Fruit fly (Drosophila melanogaster) whole organism, adult: Measurements from ENCODE around the gene CG6912.

Experiments
- CG11617 ChIP-seq: fragments of 200-800 bp; sonication (Bioruptor generic); optimal IDR thresholded peaks from 2 replicates; lab custom pipeline; 2017; ENCODE audit warnings: mild to moderate bottlenecking, missing biosample characterization, missing genetic modification reagents, missing genetic modification characterization
- CG12768 ChIP-seq: fragments of 200-800 bp; sonication (Bioruptor generic); optimal IDR thresholded peaks from 2 replicates; lab custom pipeline; 2017; ENCODE audit warnings: missing biosample characterization, missing genetic modification characterization, mild to moderate bottlenecking, moderate library complexity, missing genetic modification reagents
- CG14711 ChIP-seq: fragments of 200-800 bp; sonication (Bioruptor generic); optimal IDR thresholded peaks from 2 replicates; lab custom pipeline; 2018; ENCODE audit warnings: missing biosample characterization, mild to moderate bottlenecking, missing genetic modification characterization, moderate library complexity
- CG1620 ChIP-seq: fragments of 200-800 bp; sonication (Bioruptor generic); optimal IDR thresholded peaks from 2 replicates; lab custom pipeline; 2016; ENCODE audit warnings: missing biosample characterization, missing genetic modification characterization
- CG33017 ChIP-seq: fragments of 200-800 bp; sonication (Bioruptor generic); optimal IDR thresholded peaks from 2 replicates; lab custom pipeline; 2018; ENCODE audit warnings: missing biosample characterization, mild to moderate bottlenecking, missing genetic modification characterization, moderate library complexity
- CG5204 ChIP-seq: fragments of 200-800 bp; sonication (Bioruptor generic); optimal IDR thresholded peaks from 2 replicates; lab custom pipeline; 2016; ENCODE audit warnings: missing biosample characterization, missing genetic modification characterization
- CG7045 ChIP-seq: fragments of 200-800 bp; sonication (Bioruptor generic); optimal IDR thresholded peaks from 2 replicates; lab custom pipeline; 2017; ENCODE audit warnings: missing biosample characterization, mild to moderate bottlenecking, missing genetic modification characterization
- CG7101 ChIP-seq: fragments of 200-800 bp; sonication (Bioruptor generic); optimal IDR thresholded peaks from 2 replicates; lab custom pipeline; 2018; ENCODE audit warnings: missing biosample characterization, mild to moderate bottlenecking, missing genetic modification characterization, moderate library complexity
- Clk ChIP-seq: fragments of 200-800 bp; sonication (Bioruptor generic); optimal IDR thresholded peaks from 2 replicates; lab custom pipeline; 2017; ENCODE audit warnings: missing biosample characterization, missing genetic modification characterization
- Crg-1 ChIP-seq: fragments of 200-800 bp; sonication (Bioruptor generic); optimal IDR thresholded peaks from 2 replicates; lab custom pipeline; 2016; ENCODE audit warnings: missing biosample characterization, missing genetic modification characterization
- Hr96 ChIP-seq: fragments of 200-800 bp; sonication (Bioruptor generic); optimal IDR thresholded peaks from 2 replicates; lab custom pipeline; 2016; ENCODE audit warnings: missing biosample characterization, missing genetic modification characterization
- Mnt ChIP-seq: fragments of 200-800 bp; sonication (Bioruptor generic); optimal IDR thresholded peaks from 2 replicates; lab custom pipeline; 2016; ENCODE audit warnings: missing biosample characterization, mild to moderate bottlenecking, missing genetic modification characterization
- bab1 ChIP-seq: fragments of 200-800 bp; sonication (Bioruptor generic); optimal IDR thresholded peaks from 3 replicates; lab custom pipeline; 2019; ENCODE audit warnings: missing biosample characterization, mild to moderate bottlenecking, missing genetic modification characterization, moderate library complexity
- cic ChIP-seq: fragments of 200-800 bp; sonication (Bioruptor generic); optimal IDR thresholded peaks from 2 replicates; lab custom pipeline; 2017; ENCODE audit warnings: missing biosample characterization, mild to moderate bottlenecking, missing genetic modification characterization, moderate library complexity
- cnc ChIP-seq, 2 experiments: fragments of >200 bp; optimal IDR thresholded peaks; 2 replicates each; lab custom pipeline; 2017
- kay ChIP-seq: fragments of 200-800 bp; sonication (Bioruptor generic); peaks from one replicate; lab custom pipeline; 2016; ENCODE audit warnings: missing biosample characterization, missing genetic modification characterization, borderline replicate concordance
- ovo ChIP-seq: fragments of 200-800 bp; sonication (Bioruptor generic); optimal IDR thresholded peaks from 2 replicates; lab custom pipeline; 2016; ENCODE audit warnings: missing biosample characterization, missing genetic modification characterization
- pad ChIP-seq: fragments of 200-800 bp; sonication (Bioruptor generic); optimal IDR thresholded peaks from 3 replicates; lab custom pipeline; 2017; ENCODE audit warnings: missing biosample characterization, missing genetic modification characterization, mild to moderate bottlenecking, moderate library complexity, missing genetic modification reagents
- tj ChIP-seq: fragments of 200-800 bp; sonication (Bioruptor generic); optimal IDR thresholded peaks from 3 replicates; lab custom pipeline; 2017; ENCODE audit warnings: missing biosample characterization, mild to moderate bottlenecking, missing genetic modification characterization, moderate library complexity
- toe ChIP-seq: fragments of 200-800 bp; sonication (Bioruptor generic); optimal IDR thresholded peaks from 2 replicates; lab custom pipeline; 2016; ENCODE audit warnings: missing biosample characterization, missing genetic modification characterization

CG6912 gene

DNA sequence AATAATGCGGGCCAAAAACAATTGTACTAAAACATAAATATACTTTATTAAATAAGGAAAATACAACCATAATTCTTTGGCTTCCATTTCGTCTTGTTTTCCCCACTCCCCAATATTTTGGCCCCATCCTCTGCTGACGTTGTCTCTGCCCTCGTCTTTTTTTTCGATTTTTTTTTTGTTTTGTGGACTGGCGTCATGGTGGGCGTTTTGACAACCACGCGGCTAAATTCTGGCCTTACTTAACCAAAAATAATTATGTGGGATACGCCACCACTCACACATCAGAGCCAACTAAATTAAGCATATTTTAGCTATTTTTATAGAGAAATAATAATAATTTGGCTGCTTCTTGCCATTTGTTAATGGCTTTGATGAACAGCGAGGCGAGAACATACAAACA lies 12.2 kb downstream of the CG6912 start:
- TF ChIP-seq CG7045 (GFP tag; lab: Kevin White, UChicago), result no peak
- no peak for TF ChIP-seq CG7101 (tag; lab: Kevin White, UChicago)
- TF ChIP-seq CG12768, result no peak
- no peak for TF ChIP-seq Crg-1 (GFP tag; lab: Kevin White, UChicago)
- TF ChIP-seq CG1620 (GFP tag; lab: Kevin White, UChicago), result no peak
- no peak for TF ChIP-seq pad (GFP tag; lab: Kevin White, UChicago)
- no peak for TF ChIP-seq Clk (GFP tag; lab: Kevin White, UChicago)
- TF ChIP-seq CG14711, result no peak
- TF ChIP-seq kay (GFP tag; lab: Kevin White, UChicago), result no peak
- TF ChIP-seq cnc (optimal IDR thresholded peaks at IDR 0.05; lab: Kevin White, UChicago), result no peak
- TF ChIP-seq ovo (GFP tag; lab: Kevin White, UChicago), result no peak
- TF ChIP-seq bab1 (GFP tag; lab: Kevin White, UChicago), result no peak
- TF ChIP-seq tj, result no peak
- no peak for TF ChIP-seq CG11617
- TF ChIP-seq CG33017 (tag; lab: Kevin White, UChicago), result no peak
- no peak for TF ChIP-seq Mnt (GFP tag; lab: Kevin White, UChicago)
- no peak for TF ChIP-seq CG5204 (GFP tag; lab: Kevin White, UChicago)

DNA sequence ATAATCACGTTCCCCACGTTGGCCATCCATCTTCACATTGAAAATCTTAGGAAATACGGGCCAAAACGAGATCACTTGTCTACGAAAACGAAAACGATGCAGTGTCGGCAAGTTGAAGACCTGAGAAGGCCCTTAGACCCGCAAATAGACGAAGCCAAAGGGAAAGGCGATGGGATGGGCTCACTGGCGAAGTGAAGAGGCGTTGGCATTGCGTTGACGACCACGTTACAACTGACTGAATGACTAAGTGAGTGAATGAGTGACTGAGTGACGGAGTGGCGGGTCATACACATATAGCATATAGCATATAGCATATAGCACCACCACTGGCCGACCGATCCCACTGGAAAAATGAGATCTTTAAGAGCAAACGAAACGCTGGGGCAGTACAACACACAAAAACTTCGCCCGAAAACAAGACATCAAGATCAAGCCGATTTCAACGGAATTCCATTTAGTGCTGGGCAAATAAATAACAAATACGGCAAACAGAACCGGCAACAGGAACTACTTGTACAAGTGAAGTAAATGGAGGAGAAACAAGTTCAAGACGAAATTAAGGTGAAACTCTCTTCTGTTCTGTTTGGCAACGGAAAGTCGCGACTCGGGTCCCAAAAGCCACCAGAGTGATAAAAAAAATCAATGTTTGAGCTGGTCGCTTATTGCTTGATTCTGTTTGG lies 13.6 kb downstream of the CG6912 start:
- TF ChIP-seq Hr96 (GFP tag; lab: Kevin White, UChicago) (no peak), CG7045 (GFP tag; lab: Kevin White, UChicago) (no peak), CG12768 (no peak), Crg-1 (GFP tag; lab: Kevin White, UChicago) (no peak), cnc (optimal IDR thresholded peaks at IDR 0.05; lab: Kevin White, UChicago) (no peak), kay (GFP tag; lab: Kevin White, UChicago) (no peak), CG7101 (tag; lab: Kevin White, UChicago) (no peak), cic (GFP tag; lab: Kevin White, UChicago) (no peak), CG5204 (GFP tag; lab: Kevin White, UChicago) (no peak), Mnt (GFP tag; lab: Kevin White, UChicago) (no peak), pad (GFP tag; lab: Kevin White, UChicago) (no peak), CG11617 (no peak)

DNA sequence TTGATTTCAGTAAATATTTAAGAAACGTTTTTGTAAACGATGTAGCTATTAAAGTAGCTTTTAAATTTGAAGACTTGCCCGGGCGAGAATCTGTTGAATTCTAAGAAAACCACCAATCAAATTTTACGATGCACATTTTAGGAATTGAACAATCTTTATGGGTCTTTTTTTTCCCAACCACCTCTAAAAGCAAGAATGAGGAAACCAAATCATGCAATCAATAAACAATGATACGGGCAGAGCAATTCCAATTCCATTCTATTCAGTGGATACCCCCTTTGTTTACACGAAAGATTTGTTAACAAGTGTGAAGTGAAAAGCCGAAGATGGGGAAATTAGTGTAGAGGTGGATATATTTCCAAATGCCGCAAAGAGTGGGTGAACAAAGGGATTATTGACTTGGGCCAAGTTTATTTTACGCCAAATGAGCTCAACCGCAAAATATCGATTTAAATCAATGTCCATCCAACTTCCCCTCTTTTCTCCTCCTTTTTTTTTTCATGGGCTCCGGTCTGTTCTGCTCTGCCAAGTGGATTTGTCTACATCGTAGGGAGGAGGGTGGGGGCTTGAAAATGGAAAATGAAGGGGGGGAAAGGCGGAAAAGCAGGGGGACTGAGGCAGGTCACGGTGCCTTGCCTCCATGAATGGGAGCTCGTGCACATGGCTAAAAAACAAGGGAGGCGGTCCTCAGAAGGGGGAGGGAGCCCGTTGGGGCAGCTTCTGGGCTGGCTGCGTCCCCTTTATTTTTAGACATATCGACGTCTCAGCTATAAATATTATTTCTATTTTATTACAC lies 15.0 kb downstream of the CG6912 start:
- TF ChIP-seq Crg-1 (GFP tag; lab: Kevin White, UChicago), result no peak
- TF ChIP-seq CG11617, result no peak
- TF ChIP-seq cnc (optimal IDR thresholded peaks at IDR 0.05; lab: Kevin White, UChicago), result no peak
- TF ChIP-seq kay (GFP tag; lab: Kevin White, UChicago), result no peak
- no peak for TF ChIP-seq pad (GFP tag; lab: Kevin White, UChicago)
- no peak for TF ChIP-seq Hr96 (GFP tag; lab: Kevin White, UChicago)
- TF ChIP-seq Mnt (GFP tag; lab: Kevin White, UChicago), result no peak
- no peak for TF ChIP-seq cic (GFP tag; lab: Kevin White, UChicago)
- TF ChIP-seq CG7101 (tag; lab: Kevin White, UChicago), result no peak
- TF ChIP-seq CG14711, result no peak
- TF ChIP-seq CG5204 (GFP tag; lab: Kevin White, UChicago), result no peak
- no peak for TF ChIP-seq CG1620 (GFP tag; lab: Kevin White, UChicago)
- no peak for TF ChIP-seq ovo (GFP tag; lab: Kevin White, UChicago)
- TF ChIP-seq tj, result no peak
- TF ChIP-seq Clk (GFP tag; lab: Kevin White, UChicago), result no peak
- TF ChIP-seq CG12768, result no peak

DNA sequence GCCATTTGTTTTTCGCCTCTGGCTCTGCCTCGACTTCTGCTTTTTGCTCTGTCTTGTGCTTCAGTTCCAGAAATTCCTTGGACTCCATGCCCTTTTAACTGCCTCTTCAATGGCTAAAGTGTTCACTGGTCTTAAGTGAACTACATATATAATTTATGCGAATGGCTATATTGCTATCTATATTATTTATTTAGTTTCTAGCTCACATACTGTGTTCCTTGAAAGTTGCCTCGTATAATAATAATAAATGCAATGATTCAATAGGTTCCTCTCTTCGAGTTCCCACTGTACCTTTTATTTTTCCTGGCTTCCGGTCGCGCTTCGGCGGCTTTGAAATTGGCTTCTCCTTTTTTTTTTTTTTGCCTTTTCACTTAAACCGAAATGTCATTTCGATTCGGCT lies 17.1 kb downstream of the CG6912 start:
- TF ChIP-seq cic (GFP tag; lab: Kevin White, UChicago) (no peak), kay (GFP tag; lab: Kevin White, UChicago) (no peak), ovo (GFP tag; lab: Kevin White, UChicago) (no peak), bab1 (GFP tag; lab: Kevin White, UChicago) (no peak), CG11617 (no peak), Crg-1 (GFP tag; lab: Kevin White, UChicago) (no peak), pad (GFP tag; lab: Kevin White, UChicago) (no peak), Clk (GFP tag; lab: Kevin White, UChicago) (no peak), toe (GFP tag; lab: Kevin White, UChicago) (no peak), cnc (optimal IDR thresholded peaks at IDR 0.05; lab: Kevin White, UChicago) (no peak), tj (no peak), Hr96 (GFP tag; lab: Kevin White, UChicago) (no peak), CG7101 (tag; lab: Kevin White, UChicago) (no peak), CG7045 (GFP tag; lab: Kevin White, UChicago) (no peak), CG33017 (tag; lab: Kevin White, UChicago) (no peak), CG14711 (no peak), CG5204 (GFP tag; lab: Kevin White, UChicago) (no peak), Mnt (GFP tag; lab: Kevin White, UChicago) (no peak), CG1620 (GFP tag; lab: Kevin White, UChicago) (no peak)

DNA sequence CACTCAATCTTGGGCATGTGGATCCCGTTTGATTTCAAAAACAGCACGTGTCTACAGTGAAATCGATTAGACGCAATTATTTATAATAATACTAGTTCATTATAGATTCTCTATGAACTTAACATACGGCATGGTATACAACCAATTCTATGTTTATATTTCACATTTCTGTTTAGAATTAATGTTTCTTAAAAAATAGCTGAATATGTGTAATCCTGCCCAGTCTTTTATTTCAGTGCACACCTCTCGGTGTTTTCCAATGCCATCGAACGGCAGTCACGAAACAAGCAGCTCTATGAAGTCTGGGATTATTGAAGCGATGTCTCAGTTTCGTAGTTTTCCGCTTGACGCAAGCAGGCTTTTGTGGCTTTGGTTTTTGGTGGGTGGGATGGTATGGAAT lies 19.0 kb downstream of the CG6912 start:
- TF ChIP-seq CG12768, result no peak
- TF ChIP-seq kay (GFP tag; lab: Kevin White, UChicago), result no peak
- TF ChIP-seq tj, result no peak
- no peak for TF ChIP-seq CG5204 (GFP tag; lab: Kevin White, UChicago)
- no peak for TF ChIP-seq toe (GFP tag; lab: Kevin White, UChicago)
- TF ChIP-seq CG7045 (GFP tag; lab: Kevin White, UChicago), result no peak
- no peak for TF ChIP-seq CG33017 (tag; lab: Kevin White, UChicago)
- TF ChIP-seq cic (GFP tag; lab: Kevin White, UChicago), result no peak
- TF ChIP-seq pad (GFP tag; lab: Kevin White, UChicago), result no peak
- no peak for TF ChIP-seq Hr96 (GFP tag; lab: Kevin White, UChicago)
- TF ChIP-seq Clk (GFP tag; lab: Kevin White, UChicago), result no peak
